Worm (Caenorhabditis elegans) whole organism, L4/young adult: ENCODE measurements around the gene nhr-92.

ENCODE experiments used
- W03F9.2 ChIP-seq: fragments of 150-350 bp; optimal IDR thresholded peaks from 2 replicates; lab custom pipeline; 2014; ENCODE audit warnings: missing biosample characterization, missing genetic modification characterization
- him-1 ChIP-seq: sonication (generic microtip); optimal IDR thresholded peaks from 2 replicates; lab custom pipeline; 2016; ENCODE audit warnings: missing genotype, missing genetic modification reagents, missing genetic modification characterization, missing compliant biosample characterization

DNA sequence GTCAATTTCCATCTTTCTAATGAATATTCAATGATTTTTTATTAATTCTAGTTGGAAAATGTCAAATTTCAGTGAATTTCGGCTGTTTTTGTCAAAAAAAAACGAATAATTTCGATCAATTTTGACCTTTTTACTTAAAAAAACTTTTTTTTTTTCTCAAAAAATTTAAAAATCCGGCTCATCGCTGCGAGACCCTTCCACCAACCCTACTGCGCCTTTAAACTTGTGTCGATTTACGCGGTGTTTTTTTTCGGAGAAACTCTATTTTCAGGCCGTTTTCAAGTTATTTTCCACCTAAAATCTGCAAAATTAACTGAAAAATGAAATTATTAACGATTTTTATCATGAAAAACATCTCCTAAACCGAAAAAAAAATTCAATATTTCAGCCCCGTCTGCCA, 19.1 kb upstream of the nhr-92 start:
- TF ChIP-seq him-1, result no peak
- no peak for TF ChIP-seq W03F9.2 (tag; lab: Kevin White, UChicago)
